Fruit fly (Drosophila melanogaster): Measurements from ENCODE around the gene betaCOP.
A peak's percentile ranks its signal among the peaks of the same experiment; 100 is the strongest.

betaCOP gene

DNA sequence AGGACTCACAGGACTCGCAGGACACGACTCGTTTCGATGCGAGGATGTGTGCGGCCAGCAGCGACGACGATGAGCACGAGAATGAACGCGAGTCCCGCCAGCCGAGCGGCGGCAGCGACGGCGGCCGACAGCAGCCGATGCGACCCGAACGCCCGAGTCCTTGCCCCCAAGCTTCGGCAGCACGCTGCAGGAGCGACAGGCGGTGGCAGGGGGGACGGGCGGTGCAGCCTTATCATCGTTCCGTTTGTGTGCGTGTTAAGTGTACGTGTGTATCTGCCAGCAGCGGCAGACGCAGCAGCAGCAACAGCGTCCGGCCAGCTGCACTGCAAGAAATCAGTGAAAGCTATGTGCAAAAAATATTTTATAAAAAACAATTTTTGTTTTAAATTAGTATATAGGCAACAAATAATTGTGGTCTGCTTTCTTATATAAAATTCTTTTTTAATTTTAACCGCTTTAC, 28.9 kb downstream of the betaCOP start, which contains the start of gene kairos (continued):
- TF ChIP-seq zen (tag; optimal IDR thresholded peaks at IDR 0.05) (no peak), Ptx1 (GFP tag; IDR thresholded peaks at IDR 0.05) (peak; percentile 41; the same call in 1 of the 2 replicates), hkb (optimal IDR thresholded peaks at IDR 0.05) (no peak), hkb (GFP tag; IDR thresholded peaks at IDR 0.05) (peak; percentile 48; the same call in 1 of the 2 replicates), abd-A (tag; optimal IDR thresholded peaks at IDR 0.05) (peak; percentile 1), grau (tag; optimal IDR thresholded peaks at IDR 0.05) (no peak), Aef1 (GFP tag; IDR thresholded peaks at IDR 0.05) (peak; percentile 49; the same call in 2 of the 3 replicates), Elba2 (GFP tag; optimal IDR thresholded peaks at IDR 0.05) (no peak), phol (tag; optimal IDR thresholded peaks at IDR 0.05) (peak; percentile 45), CG5180 (GFP tag; optimal IDR thresholded peaks at IDR 0.05) (no peak), ro (GFP tag; IDR thresholded peaks at IDR 0.05) (no peak), CG3847 (GFP tag; IDR thresholded peaks at IDR 0.05) (no peak), CG2678 (tag; optimal IDR thresholded peaks at IDR 0.05) (peak; percentile 39), sens-2 (GFP tag; IDR thresholded peaks at IDR 0.05) (0 out of 2 replicates have a peak, but pooled peaks have one; percentile 9), CG7786 (GFP tag; optimal IDR thresholded peaks at IDR 0.05) (no peak), CG13424 (tag; optimal IDR thresholded peaks at IDR 0.05) (peak; percentile 45), Lhr (GFP tag; optimal IDR thresholded peaks at IDR 0.05) (no peak), slbo (GFP tag; IDR thresholded peaks at IDR 0.05) (0 out of 2 replicates have a peak, but pooled peaks have one; percentile 32), CG7839 (tag; optimal IDR thresholded peaks at IDR 0.05) (peak; percentile 37), h (optimal IDR thresholded peaks at IDR 0.05) (no peak), Atf6 (GFP tag; IDR thresholded peaks at IDR 0.05) (no peak), D19A (tag; optimal IDR thresholded peaks at IDR 0.05) (no peak), CG10366 (GFP tag; IDR thresholded peaks at IDR 0.05) (0 out of 2 replicates have a peak, but pooled peaks have one; percentile 15), Bteb2 (GFP tag; optimal IDR thresholded peaks at IDR 0.05) (no peak), ken (GFP tag; IDR thresholded peaks at IDR 0.05) (0 out of 3 replicates have a peak, but pooled peaks have one; percentile 31), CG11456 (GFP tag; IDR thresholded peaks at IDR 0.05) (0 out of 3 replicates have a peak, but pooled peaks have one; percentile 34), nerfin-2 (GFP tag; IDR thresholded peaks at IDR 0.05; ENCODE audit: partially characterized antibody) (no peak), Rfx (GFP tag; IDR thresholded peaks at IDR 0.05) (0 out of 2 replicates have a peak, but pooled peaks have one; percentile 27), Med (GFP tag) (peak; percentile 70), CG17359 (tag; optimal IDR thresholded peaks at IDR 0.05) (peak; percentile 6), fd96Cb (tag; optimal IDR thresholded peaks at IDR 0.05) (peak; percentile 32), Deaf1 (tag; optimal IDR thresholded peaks at IDR 0.05) (peak; percentile 98), sisA (GFP tag; IDR thresholded peaks at IDR 0.05) (peak; percentile 53; the same call in 1 of the 2 replicates), CG31441 (GFP tag; IDR thresholded peaks at IDR 0.05) (peak; percentile 30; the same call in 1 of the 2 replicates), dan (GFP tag; IDR thresholded peaks at IDR 0.05) (no peak), CG18262 (tag; optimal IDR thresholded peaks at IDR 0.05) (peak; percentile 8), ttk (GFP tag; IDR thresholded peaks at IDR 0.05) (no peak; the same call in 1 of the 2 replicates), CG17328 (GFP tag; IDR thresholded peaks at IDR 0.05) (0 out of 2 replicates have a peak, but pooled peaks have one; percentile 28), ewg (GFP tag; optimal IDR thresholded peaks at IDR 0.05) (no peak), CG4424 (GFP tag; optimal IDR thresholded peaks at IDR 0.05) (peak; percentile 36), prd (optimal IDR thresholded peaks at IDR 0.05) (no peak), prd (GFP tag; IDR thresholded peaks at IDR 0.05) (peak; percentile 49; the same call in 2 of the 3 replicates), CG10267 (tag; optimal IDR thresholded peaks at IDR 0.05) (peak; percentile 20), Adf1 (GFP tag; IDR thresholded peaks at IDR 0.05) (peak; percentile 54; the same call in 1 of the 2 replicates), CG2712 (tag; optimal IDR thresholded peaks at IDR 0.05) (peak; percentile 27), CG13123 (GFP tag; optimal IDR thresholded peaks at IDR 0.05) (no peak), sr (GFP tag; IDR thresholded peaks at IDR 0.05) (no peak), Ets65A (GFP tag) (peak; percentile 4), cg (GFP tag; optimal IDR thresholded peaks at IDR 0.05) (peak; percentile 31), Xrp1 (GFP tag; IDR thresholded peaks at IDR 0.05) (peak; percentile 40; the same call in 1 of the 2 replicates), Sox100B (GFP tag; optimal IDR thresholded peaks at IDR 0.05) (peak; percentile 31)
